Fruit fly (Drosophila melanogaster) whole organism, embryonic: Measurements from ENCODE around the gene Mms19.

ENCODE experiments used
- Abd-B ChIP-seq: fragments of 200-800 bp; sonication (Bioruptor generic); optimal IDR thresholded peaks from 2 replicates; lab custom pipeline; 2018; ENCODE audit warnings: missing biosample characterization, mild to moderate bottlenecking, missing genetic modification characterization, moderate library complexity
- Atf6 ChIP-seq: fragments of 200-800 bp; sonication (Bioruptor generic); IDR thresholded peaks from 2 replicates; pipeline ENCODE4 v1.3.6; 2022; ENCODE audit warnings: missing biosample characterization, missing genetic modification characterization
- BEAF-32 ChIP-seq: fragments of 200-800 bp; sonication (Bioruptor generic); optimal IDR thresholded peaks from 3 replicates; lab custom pipeline; 2017; ENCODE audit warnings: missing biosample characterization, missing genetic modification characterization, mild to moderate bottlenecking, moderate library complexity, missing genetic modification reagents
- C15 ChIP-seq: fragments of 200-800 bp; sonication (Bioruptor generic); IDR thresholded peaks from 3 replicates; pipeline ENCODE4 v1.3.6; 2022; ENCODE audit warnings: missing biosample characterization, missing genetic modification characterization
- CG10959 ChIP-seq: fragments of 200-800 bp; sonication (Bioruptor generic); IDR thresholded peaks from 2 replicates; pipeline ENCODE4 v1.3.6; 2022; ENCODE audit warnings: missing biosample characterization, missing genetic modification characterization
- CG11398 ChIP-seq: fragments of 200-800 bp; sonication (Bioruptor generic); optimal IDR thresholded peaks from 2 replicates; lab custom pipeline; 2016; ENCODE audit warnings: missing biosample characterization, missing genetic modification characterization
- CG11456 ChIP-seq: fragments of 200-800 bp; sonication (Bioruptor generic); IDR thresholded peaks from 3 replicates; pipeline ENCODE4 v1.3.6; 2022; ENCODE audit warnings: missing biosample characterization, missing genetic modification characterization
- CG12155 ChIP-seq: fragments of 200-800 bp; sonication (Bioruptor generic); optimal IDR thresholded peaks from 3 replicates; lab custom pipeline; 2016; ENCODE audit warnings: missing biosample characterization, missing genetic modification characterization
- CG12769 ChIP-seq: fragments of 200-800 bp; sonication (Bioruptor generic); optimal IDR thresholded peaks from 2 replicates; lab custom pipeline; 2019; ENCODE audit warnings: missing biosample characterization, mild to moderate bottlenecking, missing genetic modification characterization, moderate library complexity
- CG17361 ChIP-seq: fragments of 200-800 bp; sonication (Bioruptor generic); IDR thresholded peaks from 3 replicates; pipeline ENCODE4 v1.3.6; 2022; ENCODE audit warnings: missing biosample characterization, missing genetic modification characterization
- CG17385 ChIP-seq: fragments of 200-800 bp; sonication (Bioruptor generic); optimal IDR thresholded peaks from 3 replicates; lab custom pipeline; 2018; ENCODE audit warnings: missing biosample characterization, mild to moderate bottlenecking, missing genetic modification characterization
- CG17912 ChIP-seq: fragments of 200-800 bp; sonication (Bioruptor generic); optimal IDR thresholded peaks from 2 replicates; lab custom pipeline; 2018; ENCODE audit warnings: missing biosample characterization, mild to moderate bottlenecking, missing genetic modification characterization
- CG18011 ChIP-seq: fragments of 200-800 bp; sonication (Bioruptor generic); optimal IDR thresholded peaks from 2 replicates; lab custom pipeline; 2017; ENCODE audit warnings: missing biosample characterization, missing genetic modification characterization, mild to moderate bottlenecking, moderate library complexity, missing genotype
- CG18476 ChIP-seq: fragments of 200-800 bp; sonication (Bioruptor generic); optimal IDR thresholded peaks from 2 replicates; lab custom pipeline; 2016; ENCODE audit warnings: missing biosample characterization, mild to moderate bottlenecking, missing genetic modification characterization
- CG2875 ChIP-seq: fragments of 200-800 bp; sonication (Bioruptor generic); optimal IDR thresholded peaks from 2 replicates; lab custom pipeline; 2017; ENCODE audit warnings: missing biosample characterization, mild to moderate bottlenecking, missing genetic modification characterization, missing genetic modification reagents
- CG3407 ChIP-seq: fragments of 200-800 bp; sonication (Bioruptor generic); optimal IDR thresholded peaks from 2 replicates; lab custom pipeline; 2018; ENCODE audit warnings: missing biosample characterization, mild to moderate bottlenecking, missing genetic modification characterization
- CG3838 ChIP-seq: fragments of 200-800 bp; sonication (Bioruptor generic); optimal IDR thresholded peaks from 3 replicates; lab custom pipeline; 2016; ENCODE audit warnings: missing biosample characterization, missing genetic modification characterization
- CG4617 ChIP-seq: fragments of 200-800 bp; sonication (Bioruptor generic); optimal IDR thresholded peaks from 3 replicates; lab custom pipeline; 2016; ENCODE audit warnings: missing biosample characterization, missing genetic modification characterization, borderline replicate concordance
- CG6175 ChIP-seq: fragments of 200-800 bp; sonication (Bioruptor generic); IDR thresholded peaks from 3 replicates; pipeline ENCODE4 v1.3.6; 2022; ENCODE audit warnings: missing biosample characterization, missing genetic modification characterization
- CG6272 ChIP-seq: fragments of 200-800 bp; sonication (Bioruptor generic); IDR thresholded peaks from 2 replicates; pipeline ENCODE4 v1.3.6; 2022; ENCODE audit warnings: missing biosample characterization, missing genetic modification characterization
- CG6683 ChIP-seq: fragments of 200-800 bp; sonication (Bioruptor generic); optimal IDR thresholded peaks from 2 replicates; lab custom pipeline; 2017; ENCODE audit warnings: missing biosample characterization, mild to moderate bottlenecking, missing genetic modification characterization, missing genetic modification reagents
- CG7357 ChIP-seq: fragments of 200-800 bp; sonication (Bioruptor generic); IDR thresholded peaks from 3 replicates; pipeline ENCODE4 v1.3.6; 2022; ENCODE audit warnings: missing biosample characterization, missing genetic modification characterization
- CG9797 ChIP-seq: fragments of 200-800 bp; sonication (Bioruptor generic); optimal IDR thresholded peaks from 3 replicates; lab custom pipeline; 2018; ENCODE audit warnings: missing biosample characterization, mild to moderate bottlenecking, missing genetic modification characterization
- Camta ChIP-seq: fragments of 200-800 bp; sonication (Bioruptor generic); optimal IDR thresholded peaks from 2 replicates; lab custom pipeline; 2016; ENCODE audit warnings: missing biosample characterization, missing genetic modification characterization
- D ChIP-seq, 2 experiments: fragments of 200-800 bp in 1 of 2; fragments of >200 bp in 1 of 2; sonication (Bioruptor generic) in 1 of 2; optimal IDR thresholded peaks; 2 replicates in 1 of 2; 3 replicates in 1 of 2; lab custom pipeline; 2017; ENCODE audit warnings: mild to moderate bottlenecking in 1 of 2, missing biosample characterization in 1 of 2, missing genetic modification characterization in 1 of 2, missing genetic modification reagents in 1 of 2
- D19B ChIP-seq: fragments of 200-800 bp; sonication (Bioruptor generic); optimal IDR thresholded peaks from 2 replicates; lab custom pipeline; 2017; ENCODE audit warnings: missing biosample characterization, mild to moderate bottlenecking, missing genetic modification characterization
- E2f2 ChIP-seq: fragments of 200-800 bp; sonication (Bioruptor generic); IDR thresholded peaks from 2 replicates; pipeline ENCODE4 v1.3.6; 2022; ENCODE audit warnings: missing biosample characterization, missing genetic modification characterization
- Ets65A ChIP-seq: fragments of 200-800 bp; sonication (Bioruptor generic); peaks from one replicate; lab custom pipeline; 2016; ENCODE audit warnings: missing biosample characterization, missing genetic modification characterization
- H15 ChIP-seq: fragments of 200-800 bp; sonication (Bioruptor generic); IDR thresholded peaks from 3 replicates; pipeline ENCODE4 v1.3.6; 2022; ENCODE audit warnings: missing biosample characterization, missing genetic modification characterization
- Hr3 ChIP-seq: fragments of 200-800 bp; sonication (Bioruptor generic); optimal IDR thresholded peaks from 3 replicates; lab custom pipeline; 2016; ENCODE audit warnings: missing biosample characterization, missing genetic modification characterization
- Lim3 ChIP-seq: fragments of 200-800 bp; sonication (Bioruptor generic); IDR thresholded peaks from 2 replicates; pipeline ENCODE4 v1.3.6; 2022; ENCODE audit warnings: missing biosample characterization, missing genetic modification characterization
- Mes4 ChIP-seq: fragments of 200-800 bp; sonication (Bioruptor generic); optimal IDR thresholded peaks from 2 replicates; lab custom pipeline; 2016; ENCODE audit warnings: missing biosample characterization, missing genetic modification characterization
- Nf-YB ChIP-seq: fragments of 200-800 bp; sonication (Bioruptor generic); optimal IDR thresholded peaks from 3 replicates; lab custom pipeline; 2019; ENCODE audit warnings: missing biosample characterization, mild to moderate bottlenecking, missing genetic modification characterization, moderate library complexity
- Nf-YC ChIP-seq: fragments of 200-800 bp; optimal IDR thresholded peaks from 3 replicates; lab custom pipeline; 2019; ENCODE audit warnings: missing biosample characterization, mild to moderate bottlenecking, missing genetic modification characterization, moderate library complexity
- Opbp ChIP-seq: fragments of 200-800 bp; sonication (Bioruptor generic); IDR thresholded peaks from 3 replicates; pipeline ENCODE4 v1.3.6; 2022; ENCODE audit warnings: missing biosample characterization, missing genetic modification characterization; ENCODE audit not compliant: partially characterized antibody
- ase ChIP-seq: fragments of 200-800 bp; sonication (Bioruptor generic); IDR thresholded peaks from 3 replicates; pipeline ENCODE4 v1.3.6; 2022; ENCODE audit warnings: missing biosample characterization, missing genetic modification characterization
- bbx ChIP-seq: fragments of 200-800 bp; sonication (Bioruptor generic); IDR thresholded peaks from 2 replicates; pipeline ENCODE4 v1.3.6; 2022; ENCODE audit warnings: missing biosample characterization, missing genetic modification characterization; ENCODE audit not compliant: partially characterized antibody
- bowl ChIP-seq: fragments of 200-800 bp; sonication (Bioruptor generic); IDR thresholded peaks from 2 replicates; pipeline ENCODE4 v1.3.6; 2022; ENCODE audit warnings: missing biosample characterization, missing genetic modification characterization
- chn ChIP-seq: fragments of 200-800 bp; sonication (Bioruptor generic); optimal IDR thresholded peaks from 2 replicates; lab custom pipeline; 2016; ENCODE audit warnings: missing biosample characterization, missing genetic modification characterization
- croc ChIP-seq: fragments of 200-800 bp; sonication (Bioruptor generic); conservative IDR thresholded peaks from 3 replicates; pipeline ENCODE4 v1.3.6; 2022; ENCODE audit warnings: missing biosample characterization, missing genetic modification characterization
- dati ChIP-seq: fragments of 200-800 bp; sonication (Bioruptor generic); IDR thresholded peaks from 2 replicates; pipeline ENCODE4 v1.3.6; 2022; ENCODE audit warnings: missing biosample characterization, missing genetic modification characterization
- exex ChIP-seq: fragments of 200-800 bp; sonication (Bioruptor generic); optimal IDR thresholded peaks from 4 replicates; lab custom pipeline; 2018; ENCODE audit warnings: missing biosample characterization, mild to moderate bottlenecking, missing genetic modification characterization, moderate library complexity
- hth ChIP-seq: fragments of >200 bp; optimal IDR thresholded peaks from 2 replicates; lab custom pipeline; 2017; ENCODE audit warnings: inconsistent platforms
- ind ChIP-seq: fragments of 200-800 bp; sonication (Bioruptor generic); optimal IDR thresholded peaks from 3 replicates; lab custom pipeline; 2016; ENCODE audit warnings: missing biosample characterization, missing genetic modification characterization
- klu ChIP-seq: fragments of 200-800 bp; sonication (Bioruptor generic); IDR thresholded peaks from 2 replicates; pipeline ENCODE4 v1.3.6; 2022; ENCODE audit warnings: missing biosample characterization, missing genetic modification characterization
- knrl ChIP-seq: fragments of 200-800 bp; sonication (Bioruptor generic); IDR thresholded peaks from 3 replicates; pipeline ENCODE4 v1.3.6; 2022; ENCODE audit warnings: missing biosample characterization, missing genetic modification characterization; ENCODE audit not compliant: partially characterized antibody
- onecut ChIP-seq: fragments of 200-800 bp; sonication (Bioruptor generic); IDR thresholded peaks from 2 replicates; pipeline ENCODE4 v1.3.6; 2022; ENCODE audit warnings: missing biosample characterization, missing genetic modification characterization
- sc ChIP-seq, 3 experiments: fragments of >200 bp in 2 of 3; fragments of 200-800 bp in 1 of 3; sonication (Bioruptor generic) in 1 of 3; optimal IDR thresholded peaks; 2 replicates in 2 of 3; 3 replicates in 1 of 3; lab custom pipeline; 2017; ENCODE audit warnings: mild to moderate bottlenecking in 1 of 3, missing biosample characterization in 1 of 3, missing genetic modification characterization in 1 of 3, missing genetic modification reagents in 1 of 3
- slbo ChIP-seq: fragments of 200-800 bp; sonication (Bioruptor generic); IDR thresholded peaks from 2 replicates; pipeline ENCODE4 v1.3.6; 2022; ENCODE audit warnings: missing biosample characterization, missing genetic modification characterization
- tll ChIP-seq, 2 experiments: fragments of 200-800 bp in 1 of 2; fragments of >200 bp in 1 of 2; sonication (Bioruptor generic) in 1 of 2; optimal IDR thresholded peaks; 2 replicates each; lab custom pipeline; 2017 to 2019; ENCODE audit warnings: missing biosample characterization in 2 of 2, missing genetic modification characterization in 2 of 2, mild to moderate bottlenecking in 1 of 2, moderate library complexity in 1 of 2
- zen ChIP-seq: fragments of 200-800 bp; sonication (Bioruptor generic); optimal IDR thresholded peaks from 3 replicates; lab custom pipeline; 2018; ENCODE audit warnings: missing biosample characterization, mild to moderate bottlenecking, missing genetic modification characterization, moderate library complexity

Mms19 gene

DNA sequence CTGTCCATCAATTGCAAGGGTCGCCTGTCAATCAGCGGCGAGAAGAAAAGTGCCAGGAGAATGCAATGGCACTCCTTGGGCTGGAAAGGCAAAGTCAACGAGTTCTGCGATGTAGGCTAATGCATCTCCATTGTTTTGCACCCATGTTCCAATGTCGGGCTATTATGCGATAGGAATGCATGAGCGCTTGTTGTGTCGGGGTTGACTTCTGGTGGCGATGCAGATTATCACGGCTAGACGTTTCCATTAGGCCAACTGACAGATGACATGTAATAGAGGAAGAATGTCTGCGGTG is 19.6 kb upstream of the Mms19 start:
- TF ChIP-seq Opbp (no peak), D (optimal IDR thresholded peaks at IDR 0.05; lab: Kevin White, UChicago) (peak; percentile 87), D (GFP tag; optimal IDR thresholded peaks at IDR 0.05; lab: Kevin White, UChicago) (no peak), CG12155 (GFP tag; lab: Kevin White, UChicago) (no peak), croc (no peak), CG11456 (GFP tag; lab: Robert Waterston, UW) (no peak), tll (GFP tag; optimal IDR thresholded peaks at IDR 0.05; lab: Kevin White, UChicago) (peak in 1 of 2 experiments; percentile 87), hth (lab: Kevin White, UChicago) (peak; percentile 41), CG7357 (GFP tag; lab: Robert Waterston, UW) (no peak), Nf-YB (GFP tag; lab: Kevin White, UChicago) (no peak), BEAF-32 (GFP tag; lab: Kevin White, UChicago) (no peak), CG11398 (GFP tag; lab: Kevin White, UChicago) (no peak), zen (peak; percentile 11), klu (GFP tag; lab: Robert Waterston, UW) (no peak), CG6175 (GFP tag; lab: Robert Waterston, UW) (no peak), CG18476 (GFP tag; lab: Kevin White, UChicago) (no peak), Hr3 (GFP tag; lab: Kevin White, UChicago) (no peak)

DNA sequence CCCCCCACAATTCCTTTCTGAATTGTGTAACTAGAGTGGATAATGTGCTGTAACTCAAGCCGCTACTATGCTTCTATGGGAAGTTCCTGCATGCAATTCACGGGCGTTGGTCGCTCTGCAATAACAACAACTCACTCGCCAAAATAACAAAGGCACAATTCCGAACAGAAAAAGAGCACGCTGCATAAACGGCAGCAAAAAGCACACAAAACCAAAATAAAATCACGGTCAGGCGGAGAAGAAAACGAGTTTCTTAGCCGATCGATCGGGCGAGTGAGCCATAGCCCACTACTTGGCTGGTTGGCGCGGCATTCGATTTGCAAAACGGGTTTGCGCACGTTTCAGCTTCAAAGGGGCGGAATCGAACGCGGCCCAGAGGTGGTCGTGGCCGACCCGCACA is 19.0 kb upstream of the Mms19 start:
- TF ChIP-seq Lim3 (GFP tag; lab: Robert Waterston, UW) (no peak), bowl (GFP tag; lab: Robert Waterston, UW) (no peak), Abd-B (GFP tag; lab: Kevin White, UChicago) (no peak), CG2875 (GFP tag; lab: Kevin White, UChicago) (no peak), ase (GFP tag; lab: Robert Waterston, UW) (no peak), onecut (peak; percentile 67), Ets65A (GFP tag; lab: Kevin White, UChicago) (peak; percentile 62), H15 (no peak), D19B (GFP tag; lab: Kevin White, UChicago) (no peak), sc (optimal IDR thresholded peaks at IDR 0.05; lab: Kevin White, UChicago) (no peak), sc (GFP tag; optimal IDR thresholded peaks at IDR 0.05; lab: Kevin White, UChicago) (no peak), bbx (GFP tag; lab: Robert Waterston, UW) (no peak), E2f2 (GFP tag; lab: Robert Waterston, UW) (no peak), CG10959 (no peak), CG6683 (GFP tag; lab: Kevin White, UChicago) (no peak), chn (GFP tag; lab: Kevin White, UChicago) (no peak), Atf6 (GFP tag; lab: Robert Waterston, UW) (no peak), exex (tag; lab: Kevin White, UChicago) (no peak), CG11456 (GFP tag; lab: Robert Waterston, UW) (no peak), CG12769 (tag; lab: Kevin White, UChicago) (peak; percentile 38), CG4617 (GFP tag; lab: Kevin White, UChicago) (no peak), Camta (GFP tag; lab: Kevin White, UChicago) (no peak), CG17361 (GFP tag; lab: Robert Waterston, UW) (no peak), CG9797 (GFP tag; lab: Kevin White, UChicago) (no peak), CG17385 (GFP tag; lab: Kevin White, UChicago) (no peak), dati (GFP tag; lab: Robert Waterston, UW) (no peak), knrl (GFP tag; lab: Robert Waterston, UW) (no peak), ind (GFP tag; lab: Kevin White, UChicago) (no peak), CG18011 (GFP tag; lab: Kevin White, UChicago) (no peak), Nf-YC (no peak), Mes4 (no peak), CG3407 (GFP tag; lab: Kevin White, UChicago) (no peak), CG3838 (no peak), CG6272 (GFP tag; lab: Robert Waterston, UW) (no peak), C15 (no peak), CG17912 (no peak), slbo (GFP tag; lab: Robert Waterston, UW) (no peak)
